Fruit fly (Drosophila melanogaster) Kc167 (cell line): Measurements from ENCODE around the gene Usp30.

Experiments
- Myc ChIP-seq: fragments of >200 bp; optimal IDR thresholded peaks from 2 replicates; lab custom pipeline; 2017; ENCODE audit warnings: missing external identifiers
- Sin3A ChIP-seq: fragments of >200 bp; optimal IDR thresholded peaks from 2 replicates; lab custom pipeline; 2018; ENCODE audit warnings: missing external identifiers
- h ChIP-seq: fragments of >200 bp; optimal IDR thresholded peaks from 3 replicates; lab custom pipeline; 2018; ENCODE audit warnings: missing external identifiers
- insv ChIP-seq: fragments of >200 bp; optimal IDR thresholded peaks from 3 replicates; lab custom pipeline; 2018; ENCODE audit warnings: missing external identifiers
- psq ChIP-seq: fragments of >200 bp; optimal IDR thresholded peaks from 2 replicates; lab custom pipeline; 2017; ENCODE audit warnings: missing external identifiers
- ttk ChIP-seq: sonication (Bioruptor generic); optimal IDR thresholded peaks from 2 replicates; lab custom pipeline; 2017; ENCODE audit warnings: missing external identifiers

Usp30 gene

dm6 chrX:5885973-5886372 is 6.4 kb upstream of the Usp30 start:
- TF ChIP-seq h (no peak), Myc (no peak), ttk (lab: Kevin White, UChicago) (no peak), insv (no peak), psq (no peak), Sin3A (lab: Kevin White, UChicago) (no peak)

- TF ChIP-seq psq = no peak
- TF ChIP-seq ttk (lab: Kevin White, UChicago) = no peak
- no peak for TF ChIP-seq Sin3A (lab: Kevin White, UChicago)
- no peak for TF ChIP-seq Myc
Measured at dm6 chrX:5885521-5885920, 5.9 kb upstream of the Usp30 start.

- no peak for TF ChIP-seq ttk (lab: Kevin White, UChicago)
- TF ChIP-seq psq = no peak
- no peak for TF ChIP-seq insv
- no peak for TF ChIP-seq Sin3A (lab: Kevin White, UChicago)
- TF ChIP-seq Myc = no peak
- TF ChIP-seq h = no peak
Measured at dm6 chrX:5884887-5885286, 5.3 kb upstream of the Usp30 start.

- TF ChIP-seq ttk (lab: Kevin White, UChicago) = no peak
- TF ChIP-seq insv = no peak
- no peak for TF ChIP-seq h
- TF ChIP-seq Myc = no peak
- TF ChIP-seq psq = no peak
- TF ChIP-seq Sin3A (lab: Kevin White, UChicago) = no peak
Measured at dm6 chrX:5884294-5884693, 4.7 kb upstream of the Usp30 start.

dm6 chrX:5883394-5883793 is 3.8 kb upstream of the Usp30 start:
- TF ChIP-seq ttk (lab: Kevin White, UChicago) = no peak
- no peak for TF ChIP-seq psq
- no peak for TF ChIP-seq insv
- no peak for TF ChIP-seq h
- TF ChIP-seq Myc = no peak
- no peak for TF ChIP-seq Sin3A (lab: Kevin White, UChicago)

- no peak for TF ChIP-seq ttk (lab: Kevin White, UChicago)
- peak; percentile 16 for TF ChIP-seq psq
- no peak for TF ChIP-seq Myc
Measured at dm6 chrX:5880139-5880924, 745 bp upstream of the Usp30 start.

dm6 chrX:5876584-5876983 is 3.0 kb downstream of the Usp30 start, which contains the start of gene mof:
TSS of gene mof (minus strand) at chrX:5876853.
- TF ChIP-seq insv = no peak
- no peak for TF ChIP-seq Myc

dm6 chrX:5873164-5873563 is 6.4 kb downstream of the Usp30 start, which contains the start of gene GAA1:
TSS of gene GAA1 (minus strand) at chrX:5873357.
- TF ChIP-seq ttk (lab: Kevin White, UChicago) (no peak), Sin3A (lab: Kevin White, UChicago) (no peak), psq (no peak), Myc (no peak), insv (no peak), h (no peak)

dm6 chrX:5868795-5869194 is 10.8 kb downstream of the Usp30 start, which contains the start of gene CG15764:
TSS of gene CG15764 (plus strand) at chrX:5869095.
- TF ChIP-seq ttk (lab: Kevin White, UChicago) (no peak), Sin3A (lab: Kevin White, UChicago) (no peak), insv (no peak), h (no peak)

dm6 chrX:5866095-5866494 is 13.5 kb downstream of the Usp30 start:
- TF ChIP-seq ttk (lab: Kevin White, UChicago) = no peak
- no peak for TF ChIP-seq h
- TF ChIP-seq insv = no peak
- no peak for TF ChIP-seq Sin3A (lab: Kevin White, UChicago)
- no peak for TF ChIP-seq psq
- no peak for TF ChIP-seq Myc

- no peak for TF ChIP-seq insv
- no peak for TF ChIP-seq h
- TF ChIP-seq Myc = no peak
- TF ChIP-seq ttk (lab: Kevin White, UChicago) = no peak
- TF ChIP-seq Sin3A (lab: Kevin White, UChicago) = no peak
- TF ChIP-seq psq = no peak
Measured at dm6 chrX:5865051-5865450, 14.5 kb downstream of the Usp30 start, which contains the start of gene CG43137. TSS of gene CG43137 (minus strand) at chrX:5865151.

- no peak for TF ChIP-seq ttk (lab: Kevin White, UChicago)
- no peak for TF ChIP-seq h
Measured at dm6 chrX:5853461-5853860, 26.1 kb downstream of the Usp30 start, which contains the start of gene CG43136. TSS of gene CG43136 (plus strand) at chrX:5853761.

dm6 chrX:5852677-5853076 is 26.9 kb downstream of the Usp30 start:
- TF ChIP-seq insv = no peak
- TF ChIP-seq h = no peak
- TF ChIP-seq Sin3A (lab: Kevin White, UChicago) = no peak
- TF ChIP-seq psq = no peak
- TF ChIP-seq Myc = no peak
- no peak for TF ChIP-seq ttk (lab: Kevin White, UChicago)

- TF ChIP-seq ttk (lab: Kevin White, UChicago) (no peak), psq (no peak), Sin3A (lab: Kevin White, UChicago) (no peak), h (no peak), Myc (no peak), insv (no peak)
Measured at dm6 chrX:5847544-5847943, 32.0 kb downstream of the Usp30 start.
